Worm (Caenorhabditis elegans) whole organism, midembryonic: ENCODE measurements around the gene Y45G5AL.1.

Experiments used
- T22C8.4 ChIP-seq: fragments of 200-800 bp; sonication (Bioruptor generic); IDR thresholded peaks from 2 replicates; pipeline ENCODE4 v1.3.6; 2022; ENCODE audit warnings: missing genetic modification characterization, missing compliant biosample characterization
- cog-1 ChIP-seq: sonication (generic microtip); optimal IDR thresholded peaks from 2 replicates; lab custom pipeline; 2016; ENCODE audit warnings: missing genetic modification characterization, missing compliant biosample characterization
- flt-1 ChIP-seq: fragments of 200-800 bp; sonication (Bioruptor generic); IDR thresholded peaks from 2 replicates; pipeline ENCODE4 v1.3.6; 2022; ENCODE audit warnings: missing genetic modification characterization, missing compliant biosample characterization
- klf-2 ChIP-seq: fragments of 200-800 bp; sonication (Bioruptor generic); conservative IDR thresholded peaks from 2 replicates; pipeline ENCODE4 v1.3.6; 2022; ENCODE audit warnings: missing genetic modification reagents, missing genetic modification characterization, missing compliant biosample characterization
- med-1 ChIP-seq: sonication (generic microtip); optimal IDR thresholded peaks from 2 replicates; lab custom pipeline; 2017; ENCODE audit warnings: missing genetic modification characterization, mild to moderate bottlenecking, missing compliant biosample characterization, antibody characterized with exemption, missing genetic modification reagents; ENCODE audit not compliant: insufficient read depth
- ref-1 ChIP-seq: fragments of 200-800 bp; sonication (Bioruptor generic); conservative IDR thresholded peaks from 2 replicates; pipeline ENCODE4 v1.3.6; 2022; ENCODE audit warnings: missing genetic modification reagents, missing genetic modification characterization, missing compliant biosample characterization
- tab-1 ChIP-seq: fragments of 200-800 bp; sonication (Bioruptor generic); IDR thresholded peaks from 2 replicates; pipeline ENCODE4 v1.3.6; 2022; ENCODE audit warnings: missing genetic modification characterization, missing compliant biosample characterization
- ztf-23 ChIP-seq: fragments of 200-800 bp; sonication (Bioruptor generic); IDR thresholded peaks from 2 replicates; pipeline ENCODE4 v1.3.6; 2022; ENCODE audit warnings: missing genetic modification reagents, missing genetic modification characterization, missing compliant biosample characterization
- ztf-29 ChIP-seq: fragments of 200-800 bp; sonication (Bioruptor generic); IDR thresholded peaks from 2 replicates; pipeline ENCODE4 v1.3.6; 2022; ENCODE audit warnings: missing genetic modification reagents, missing genetic modification characterization, missing compliant biosample characterization

Y45G5AL.1 gene

ce11 chrV:4144205-4144604 is at the start of gene Y45G5AL.1:
Gene Y45G5AL.1 (plus strand): TSS chrV:4144505.
- TF ChIP-seq med-1 (GFP tag; lab: Kevin White, UChicago), result no peak

ce11 chrV:4094740-4095139 is 49.6 kb upstream of the Y45G5AL.1 start, which contains the start of gene nhr-181:
Gene nhr-181 (plus strand): TSS chrV:4095040.
- TF ChIP-seq klf-2 (no peak), T22C8.4 (no peak), ztf-23 (no peak), ztf-29 (no peak), ref-1 (GFP tag; lab: Robert Waterston, UW) (no peak), flt-1 (GFP tag; lab: Robert Waterston, UW) (no peak), tab-1 (GFP tag; lab: Robert Waterston, UW) (no peak), cog-1 (no peak), med-1 (GFP tag; lab: Kevin White, UChicago) (no peak)

ce11 chrV:4101567-4101966 is 42.7 kb upstream of the Y45G5AL.1 start, which contains the start of gene srj-40:
Gene srj-40 (plus strand): TSS chrV:4101867.
- TF ChIP-seq ref-1 (GFP tag; lab: Robert Waterston, UW) (no peak), flt-1 (GFP tag; lab: Robert Waterston, UW) (no peak), ztf-23 (no peak)

ce11 chrV:4104298-4104697 is 40.0 kb upstream of the Y45G5AL.1 start, which contains the start of gene srj-39:
Gene srj-39 (plus strand): TSS chrV:4104598.
- no peak for TF ChIP-seq ref-1 (GFP tag; lab: Robert Waterston, UW)
- TF ChIP-seq ztf-29, result no peak
- no peak for TF ChIP-seq flt-1 (GFP tag; lab: Robert Waterston, UW)
- no peak for TF ChIP-seq cog-1
- no peak for TF ChIP-seq med-1 (GFP tag; lab: Kevin White, UChicago)
- TF ChIP-seq tab-1 (GFP tag; lab: Robert Waterston, UW), result no peak
- TF ChIP-seq klf-2, result no peak
- no peak for TF ChIP-seq T22C8.4
- TF ChIP-seq ztf-23, result no peak

- TF ChIP-seq tab-1 (GFP tag; lab: Robert Waterston, UW), result no peak
- TF ChIP-seq ref-1 (GFP tag; lab: Robert Waterston, UW), result no peak
- TF ChIP-seq T22C8.4, result no peak
- TF ChIP-seq klf-2, result no peak
Observed at ce11 chrV:4106688-4107087, 37.6 kb upstream of the Y45G5AL.1 start.

ce11 chrV:4109873-4110272 is 34.4 kb upstream of the Y45G5AL.1 start, which contains the start of gene clc-18:
Gene clc-18 (minus strand): TSS chrV:4109973.
- TF ChIP-seq ztf-23, result no peak
- TF ChIP-seq cog-1, result no peak
- no peak for TF ChIP-seq med-1 (GFP tag; lab: Kevin White, UChicago)
- no peak for TF ChIP-seq ztf-29
- no peak for TF ChIP-seq T22C8.4
- TF ChIP-seq klf-2, result no peak
- TF ChIP-seq flt-1 (GFP tag; lab: Robert Waterston, UW), result no peak
- no peak for TF ChIP-seq tab-1 (GFP tag; lab: Robert Waterston, UW)
- TF ChIP-seq ref-1 (GFP tag; lab: Robert Waterston, UW), result no peak

ce11 chrV:4112516-4112915 is 31.8 kb upstream of the Y45G5AL.1 start, which contains the start of gene srw-134:
Gene srw-134 (minus strand): TSS chrV:4112616.
- TF ChIP-seq tab-1 (GFP tag; lab: Robert Waterston, UW) (no peak), ref-1 (GFP tag; lab: Robert Waterston, UW) (no peak), klf-2 (no peak)

ce11 chrV:4114627-4115026 is 29.7 kb upstream of the Y45G5AL.1 start, which contains the start of gene srw-133:
Gene srw-133 (minus strand): TSS chrV:4114727.
- no peak for TF ChIP-seq tab-1 (GFP tag; lab: Robert Waterston, UW)

- no peak for TF ChIP-seq cog-1
- no peak for TF ChIP-seq ztf-23
- no peak for TF ChIP-seq flt-1 (GFP tag; lab: Robert Waterston, UW)
- TF ChIP-seq klf-2, result no peak
- no peak for TF ChIP-seq tab-1 (GFP tag; lab: Robert Waterston, UW)
- no peak for TF ChIP-seq ref-1 (GFP tag; lab: Robert Waterston, UW)
- no peak for TF ChIP-seq med-1 (GFP tag; lab: Kevin White, UChicago)
- no peak for TF ChIP-seq ztf-29
- no peak for TF ChIP-seq T22C8.4
Observed at ce11 chrV:4116071-4116470, 28.2 kb upstream of the Y45G5AL.1 start, which contains the start of gene T05B4.8. Gene T05B4.8 (minus strand): TSS chrV:4116171.

ce11 chrV:4118332-4118731 is 26.0 kb upstream of the Y45G5AL.1 start, which contains the start of gene T05B4.9:
Gene T05B4.9 (minus strand): TSS chrV:4118432.
- TF ChIP-seq tab-1 (GFP tag; lab: Robert Waterston, UW), result no peak
- no peak for TF ChIP-seq klf-2
- no peak for TF ChIP-seq ref-1 (GFP tag; lab: Robert Waterston, UW)
- TF ChIP-seq flt-1 (GFP tag; lab: Robert Waterston, UW), result no peak
- no peak for TF ChIP-seq cog-1
- TF ChIP-seq ztf-23, result no peak
- TF ChIP-seq med-1 (GFP tag; lab: Kevin White, UChicago), result no peak
- no peak for TF ChIP-seq T22C8.4
- TF ChIP-seq ztf-29, result no peak

- TF ChIP-seq ztf-23, result no peak
- no peak for TF ChIP-seq klf-2
- TF ChIP-seq med-1 (GFP tag; lab: Kevin White, UChicago), result no peak
- TF ChIP-seq T22C8.4, result no peak
- TF ChIP-seq cog-1, result no peak
- no peak for TF ChIP-seq tab-1 (GFP tag; lab: Robert Waterston, UW)
- TF ChIP-seq ref-1 (GFP tag; lab: Robert Waterston, UW), result no peak
- no peak for TF ChIP-seq flt-1 (GFP tag; lab: Robert Waterston, UW)
- TF ChIP-seq ztf-29, result no peak
Observed at ce11 chrV:4120629-4121028, 23.7 kb upstream of the Y45G5AL.1 start, which contains the start of gene T05B4.10. Gene T05B4.10 (minus strand): TSS chrV:4120729.
